Fruit fly (Drosophila melanogaster) whole organism, embryonic: ENCODE results near the gene dah.

Experiments used
- Atf6 ChIP-seq: fragments of 200-800 bp; sonication (Bioruptor generic); IDR thresholded peaks from 2 replicates; pipeline ENCODE4 v1.3.6; 2022; ENCODE audit warnings: missing biosample characterization, missing genetic modification characterization
- B-H1 ChIP-seq: fragments of 200-800 bp; sonication (Bioruptor generic); IDR thresholded peaks from 3 replicates; pipeline ENCODE4 v1.3.6; 2022; ENCODE audit warnings: missing biosample characterization, missing genetic modification characterization
- CG11085 ChIP-seq: fragments of 200-800 bp; sonication (Bioruptor generic); IDR thresholded peaks from 2 replicates; pipeline ENCODE4 v1.3.6; 2022; ENCODE audit warnings: missing biosample characterization, missing genetic modification characterization
- CG11093 ChIP-seq: fragments of 200-800 bp; sonication (Bioruptor generic); IDR thresholded peaks from 3 replicates; pipeline ENCODE4 v1.3.6; 2022; ENCODE audit warnings: missing biosample characterization, missing genetic modification characterization
- CG11696 ChIP-seq: fragments of 200-800 bp; sonication (Bioruptor generic); IDR thresholded peaks from 2 replicates; pipeline ENCODE4 v1.3.6; 2022; ENCODE audit warnings: missing biosample characterization, missing genetic modification characterization
- CG1233 ChIP-seq: fragments of 200-800 bp; sonication (Bioruptor generic); optimal IDR thresholded peaks from 4 replicates; lab custom pipeline; 2018; ENCODE audit warnings: missing biosample characterization, mild to moderate bottlenecking, missing genetic modification characterization
- CG12744 ChIP-seq: fragments of 200-800 bp; sonication (Bioruptor generic); optimal IDR thresholded peaks from 2 replicates; lab custom pipeline; 2016; ENCODE audit warnings: missing biosample characterization, missing genetic modification characterization
- CG16863 ChIP-seq: fragments of 200-800 bp; sonication (Bioruptor generic); optimal IDR thresholded peaks from 3 replicates; lab custom pipeline; 2016; ENCODE audit warnings: missing biosample characterization, missing genetic modification characterization
- CG18011 ChIP-seq: fragments of 200-800 bp; sonication (Bioruptor generic); optimal IDR thresholded peaks from 2 replicates; lab custom pipeline; 2017; ENCODE audit warnings: missing biosample characterization, missing genetic modification characterization, mild to moderate bottlenecking, moderate library complexity, missing genotype
- CG2889 ChIP-seq: fragments of 200-800 bp; sonication (Bioruptor generic); IDR thresholded peaks from 3 replicates; pipeline ENCODE4 v1.3.6; 2022; ENCODE audit warnings: missing biosample characterization, missing genetic modification characterization
- CG30020 ChIP-seq: fragments of 200-800 bp; optimal IDR thresholded peaks from 2 replicates; lab custom pipeline; 2019; ENCODE audit warnings: missing biosample characterization, mild to moderate bottlenecking, missing genetic modification characterization, moderate library complexity
- CG3065 ChIP-seq: fragments of 200-800 bp; sonication (Bioruptor generic); optimal IDR thresholded peaks from 2 replicates; lab custom pipeline; 2016; ENCODE audit warnings: missing biosample characterization, missing genetic modification characterization
- CG31224 ChIP-seq: fragments of 200-800 bp; sonication (Bioruptor generic); IDR thresholded peaks from 2 replicates; pipeline ENCODE4 v1.3.6; 2022; ENCODE audit warnings: missing biosample characterization, missing genetic modification characterization
- CG32772 ChIP-seq: fragments of 200-800 bp; sonication (Bioruptor generic); IDR thresholded peaks from 2 replicates; pipeline ENCODE4 v1.3.6; 2022; ENCODE audit warnings: missing biosample characterization, missing genetic modification characterization
- CG3995 ChIP-seq: fragments of 200-800 bp; sonication (Bioruptor generic); optimal IDR thresholded peaks from 3 replicates; lab custom pipeline; 2016; ENCODE audit warnings: missing biosample characterization, missing genetic modification characterization
- CG6791 ChIP-seq: fragments of 200-800 bp; sonication (Bioruptor generic); IDR thresholded peaks from 3 replicates; pipeline ENCODE4 v1.3.6; 2022; ENCODE audit warnings: missing biosample characterization, missing genetic modification characterization; ENCODE audit not compliant: partially characterized antibody
- CG7987 ChIP-seq: fragments of 200-800 bp; sonication (Bioruptor generic); optimal IDR thresholded peaks from 2 replicates; lab custom pipeline; 2018; ENCODE audit warnings: missing biosample characterization, mild to moderate bottlenecking, missing genetic modification characterization, moderate library complexity
- CG8924 ChIP-seq: fragments of 200-800 bp; optimal IDR thresholded peaks from 3 replicates; lab custom pipeline; 2019; ENCODE audit warnings: missing biosample characterization, mild to moderate bottlenecking, missing genetic modification characterization, moderate library complexity
- CHES-1-like ChIP-seq: fragments of 200-800 bp; sonication (Bioruptor generic); optimal IDR thresholded peaks from 2 replicates; lab custom pipeline; 2016; ENCODE audit warnings: missing biosample characterization, missing genetic modification characterization
- Ets97D ChIP-seq: fragments of 200-800 bp; sonication (Bioruptor generic); optimal IDR thresholded peaks from 3 replicates; lab custom pipeline; 2016; ENCODE audit warnings: missing biosample characterization, missing genetic modification characterization
- GATAe ChIP-seq: fragments of 200-800 bp; sonication (Bioruptor generic); conservative IDR thresholded peaks from 2 replicates; pipeline ENCODE4 v1.3.6; 2022; ENCODE audit warnings: missing biosample characterization, missing genetic modification characterization
- H15 ChIP-seq: fragments of 200-800 bp; sonication (Bioruptor generic); IDR thresholded peaks from 3 replicates; pipeline ENCODE4 v1.3.6; 2022; ENCODE audit warnings: missing biosample characterization, missing genetic modification characterization
- HLHmδ ChIP-seq: fragments of 200-800 bp; sonication (Bioruptor generic); optimal IDR thresholded peaks from 2 replicates; lab custom pipeline; 2018; ENCODE audit warnings: missing biosample characterization, mild to moderate bottlenecking, missing genetic modification characterization, moderate library complexity
- NK7.1 ChIP-seq: fragments of 200-800 bp; sonication (Bioruptor generic); optimal IDR thresholded peaks from 3 replicates; lab custom pipeline; 2016; ENCODE audit warnings: missing biosample characterization, missing genetic modification characterization
- Oli ChIP-seq: fragments of 200-800 bp; sonication (Bioruptor generic); optimal IDR thresholded peaks from 2 replicates; lab custom pipeline; 2018; ENCODE audit warnings: missing biosample characterization, mild to moderate bottlenecking, missing genetic modification characterization, moderate library complexity
- Opbp ChIP-seq: fragments of 200-800 bp; sonication (Bioruptor generic); IDR thresholded peaks from 3 replicates; pipeline ENCODE4 v1.3.6; 2022; ENCODE audit warnings: missing biosample characterization, missing genetic modification characterization; ENCODE audit not compliant: partially characterized antibody
- Poxn ChIP-seq: fragments of 200-800 bp; sonication (Bioruptor generic); IDR thresholded peaks from 2 replicates; pipeline ENCODE4 v1.3.6; 2022; ENCODE audit warnings: missing biosample characterization, missing genetic modification characterization
- ash1 ChIP-seq: fragments of 200-800 bp; sonication (Bioruptor generic); optimal IDR thresholded peaks from 2 replicates; lab custom pipeline; 2018; ENCODE audit warnings: missing biosample characterization, mild to moderate bottlenecking, missing genetic modification characterization
- btn ChIP-seq: fragments of 200-800 bp; sonication (Bioruptor generic); optimal IDR thresholded peaks from 2 replicates; lab custom pipeline; 2016; ENCODE audit warnings: missing biosample characterization, missing genetic modification characterization
- cad ChIP-seq: fragments of >200 bp; optimal IDR thresholded peaks from 2 replicates; lab custom pipeline; 2017; ENCODE audit warnings: missing biosample characterization, missing genetic modification characterization
- chif ChIP-seq, 2 experiments: fragments of 200-800 bp; sonication (Bioruptor generic); optimal IDR thresholded peaks; 3 replicates each; lab custom pipeline; 2016; ENCODE audit warnings: missing biosample characterization in 2 of 2, missing genetic modification characterization in 2 of 2
- chn ChIP-seq: fragments of 200-800 bp; sonication (Bioruptor generic); optimal IDR thresholded peaks from 2 replicates; lab custom pipeline; 2016; ENCODE audit warnings: missing biosample characterization, missing genetic modification characterization
- dmrt11E ChIP-seq: fragments of 200-800 bp; sonication (Bioruptor generic); optimal IDR thresholded peaks from 3 replicates; lab custom pipeline; 2018; ENCODE audit warnings: missing biosample characterization, mild to moderate bottlenecking, missing genetic modification characterization, moderate library complexity
- fru ChIP-seq: fragments of >200 bp; optimal IDR thresholded peaks from 2 replicates; lab custom pipeline; 2017
- ham ChIP-seq: fragments of 200-800 bp; sonication (Bioruptor generic); IDR thresholded peaks from 2 replicates; pipeline ENCODE4 v1.3.6; 2022; ENCODE audit warnings: missing biosample characterization, missing genetic modification characterization
- hb ChIP-seq: fragments of 200-800 bp; sonication (Bioruptor generic); IDR thresholded peaks from 3 replicates; pipeline ENCODE4 v1.3.6; 2022; ENCODE audit warnings: missing biosample characterization, missing genetic modification characterization; ENCODE audit not compliant: partially characterized antibody
- hbn ChIP-seq: fragments of 200-800 bp; sonication (Bioruptor generic); IDR thresholded peaks from 2 replicates; pipeline ENCODE4 v1.3.6; 2022; ENCODE audit warnings: missing biosample characterization, missing genetic modification characterization; ENCODE audit not compliant: partially characterized antibody
- insv ChIP-seq, 2 experiments: fragments of 200-800 bp; sonication (Bioruptor generic); optimal IDR thresholded peaks; 3 replicates each; lab custom pipeline; 2016 to 2018; ENCODE audit warnings: missing biosample characterization in 2 of 2, missing genetic modification characterization in 2 of 2
- ken ChIP-seq: fragments of 200-800 bp; sonication (Bioruptor generic); IDR thresholded peaks from 3 replicates; pipeline ENCODE4 v1.3.6; 2022; ENCODE audit warnings: missing biosample characterization, missing genetic modification characterization
- maf-S ChIP-seq: fragments of 200-800 bp; sonication (Bioruptor generic); optimal IDR thresholded peaks from 2 replicates; lab custom pipeline; 2016; ENCODE audit warnings: missing biosample characterization, missing genetic modification characterization
- otp ChIP-seq: fragments of 200-800 bp; sonication (Bioruptor generic); IDR thresholded peaks from 3 replicates; pipeline ENCODE4, ENCODE4 v1.3.6; 2022; ENCODE audit warnings: missing biosample characterization, missing genetic modification characterization
- pb ChIP-seq: fragments of 200-800 bp; sonication (Bioruptor generic); optimal IDR thresholded peaks from 3 replicates; lab custom pipeline; 2016; ENCODE audit warnings: missing biosample characterization, missing genetic modification characterization
- phol ChIP-seq: fragments of 200-800 bp; sonication (Bioruptor generic); optimal IDR thresholded peaks from 3 replicates; lab custom pipeline; 2018; ENCODE audit warnings: missing biosample characterization, mild to moderate bottlenecking, missing genetic modification characterization, moderate library complexity
- repo ChIP-seq: fragments of 200-800 bp; sonication (Bioruptor generic); optimal IDR thresholded peaks from 2 replicates; lab custom pipeline; 2016; ENCODE audit warnings: missing biosample characterization, missing genetic modification characterization
- seq ChIP-seq: fragments of 200-800 bp; sonication (Bioruptor generic); IDR thresholded peaks from 2 replicates; pipeline ENCODE4 v1.3.6; 2022; ENCODE audit warnings: missing biosample characterization, missing genetic modification characterization
- sna ChIP-seq: fragments of 200-800 bp; sonication (Bioruptor generic); IDR thresholded peaks from 2 replicates; pipeline ENCODE4 v1.3.6; 2022; ENCODE audit warnings: missing biosample characterization, missing genetic modification characterization; ENCODE audit not compliant: partially characterized antibody
- sob ChIP-seq: fragments of 200-800 bp; sonication (Bioruptor generic); IDR thresholded peaks from 2 replicates; pipeline ENCODE4 v1.3.6; 2022; ENCODE audit warnings: missing biosample characterization, missing genetic modification characterization
- tgo ChIP-seq: fragments of 200-800 bp; sonication (Bioruptor generic); IDR thresholded peaks from 3 replicates; pipeline ENCODE4 v1.3.6; 2022; ENCODE audit warnings: missing biosample characterization, missing genetic modification characterization
- tin ChIP-seq: fragments of 200-800 bp; sonication (Bioruptor generic); optimal IDR thresholded peaks from 3 replicates; lab custom pipeline; 2016; ENCODE audit warnings: missing biosample characterization, missing genetic modification characterization
- twi ChIP-seq: fragments of 200-800 bp; optimal IDR thresholded peaks from 2 replicates; lab custom pipeline; 2019; ENCODE audit warnings: missing biosample characterization, mild to moderate bottlenecking, missing genetic modification characterization, moderate library complexity

Gene dah

dm6 chrX:15298298-15299069, 29.7 kb upstream of the dah start (continued):
- no peak for TF ChIP-seq cad (GFP tag; lab: Kevin White, UChicago)
- TF ChIP-seq CG8924 (tag; lab: Kevin White, UChicago) = peak; percentile 98
- TF ChIP-seq Poxn = peak; percentile 91
- TF ChIP-seq hbn (GFP tag; lab: Robert Waterston, UW) = no peak; the same call in 1 of the 2 replicates
- peak; percentile 92 for TF ChIP-seq CG2889 (GFP tag; lab: Robert Waterston, UW)
- peak; percentile 70 for TF ChIP-seq CHES-1-like (GFP tag; lab: Kevin White, UChicago)
- peak; percentile 96 for TF ChIP-seq H15 (GFP tag; lab: Robert Waterston, UW)
- TF ChIP-seq CG11093 = peak; percentile 97
- peak; percentile 73 for TF ChIP-seq dmrt11E (tag; lab: Kevin White, UChicago)
- TF ChIP-seq CG6791 (GFP tag; lab: Robert Waterston, UW) = no peak
- TF ChIP-seq repo (GFP tag; lab: Kevin White, UChicago) = peak; percentile 44
- peak; percentile 82 for TF ChIP-seq CG3995 (GFP tag; lab: Kevin White, UChicago)
- TF ChIP-seq phol (tag; lab: Kevin White, UChicago) = peak; percentile 98
- TF ChIP-seq HLHmδ (GFP tag; lab: Kevin White, UChicago) = peak; percentile 5
- TF ChIP-seq ken (GFP tag; lab: Robert Waterston, UW) = peak; percentile 92
- TF ChIP-seq ham = peak; percentile 92
- TF ChIP-seq CG32772 (GFP tag; lab: Robert Waterston, UW) = peak; percentile 96
- TF ChIP-seq btn (GFP tag; lab: Kevin White, UChicago) = no peak
- TF ChIP-seq GATAe (GFP tag; lab: Robert Waterston, UW) = peak; percentile 90
- TF ChIP-seq Ets97D (GFP tag; lab: Kevin White, UChicago) = peak; percentile 47
- peak; percentile 95 for TF ChIP-seq B-H1 (GFP tag; lab: Robert Waterston, UW)
- peak; percentile 46 for TF ChIP-seq CG16863 (GFP tag; lab: Kevin White, UChicago)
- TF ChIP-seq fru (lab: Kevin White, UChicago) = no peak
- peak; percentile 95 for TF ChIP-seq tin (GFP tag; lab: Kevin White, UChicago)
- TF ChIP-seq chn (GFP tag; lab: Kevin White, UChicago) = peak; percentile 76
- peak; percentile 87; the same call in 2 of the 3 replicates for TF ChIP-seq otp (GFP tag; lab: Robert Waterston, UW)
- TF ChIP-seq hb (GFP tag; lab: Robert Waterston, UW) = no peak
- peak; percentile 81 for TF ChIP-seq CG11696
- TF ChIP-seq sob (GFP tag; lab: Robert Waterston, UW) = peak; percentile 97
- TF ChIP-seq CG31224 (GFP tag; lab: Robert Waterston, UW) = peak; percentile 95
- peak; percentile 86 for TF ChIP-seq CG18011 (GFP tag; lab: Kevin White, UChicago)
- TF ChIP-seq CG1233 = peak; percentile 97
- peak; percentile 86 for TF ChIP-seq CG7987 (GFP tag; lab: Kevin White, UChicago)
- peak; percentile 96 for TF ChIP-seq CG11085 (GFP tag; lab: Robert Waterston, UW)
- TF ChIP-seq pb = peak; percentile 16
- TF ChIP-seq Atf6 (GFP tag; lab: Robert Waterston, UW) = peak; percentile 98
- TF ChIP-seq Opbp = no peak
- peak; percentile 98 for TF ChIP-seq tgo
- TF ChIP-seq NK7.1 (GFP tag; lab: Kevin White, UChicago) = peak; percentile 48
- TF ChIP-seq chif (GFP tag; optimal IDR thresholded peaks at IDR 0.05; lab: Kevin White, UChicago) = peak; percentile 65 to 83
- TF ChIP-seq CG30020 = peak; percentile 84
- TF ChIP-seq maf-S (GFP tag; lab: Kevin White, UChicago) = peak; percentile 64
- TF ChIP-seq sna (GFP tag; lab: Robert Waterston, UW) = 0 out of 2 replicates have a peak, but pooled peaks have one; percentile 30
- TF ChIP-seq CG3065 (GFP tag; lab: Kevin White, UChicago) = peak; percentile 90
- TF ChIP-seq CG12744 (GFP tag; lab: Kevin White, UChicago) = peak; percentile 50
- peak; percentile 99 for TF ChIP-seq Oli (tag; lab: Kevin White, UChicago)
- TF ChIP-seq twi = peak; percentile 93
- peak; percentile 98 for TF ChIP-seq seq (GFP tag; lab: Robert Waterston, UW)
- peak; percentile 65 for TF ChIP-seq ash1 (GFP tag; lab: Kevin White, UChicago)
- TF ChIP-seq insv (GFP tag; optimal IDR thresholded peaks at IDR 0.05; lab: Kevin White, UChicago) = peak in 1 of 2 experiments; percentile 76
